Fruit fly (Drosophila melanogaster) whole organism, embryonic: ENCODE data around the gene alpha-Man-Ic.

Experiments used
- Antp ChIP-seq: fragments of 200-800 bp; sonication (Bioruptor generic); optimal IDR thresholded peaks from 3 replicates; lab custom pipeline; 2016; ENCODE audit warnings: missing biosample characterization, missing genetic modification characterization
- Asciz ChIP-seq: fragments of 200-800 bp; sonication (Bioruptor generic); optimal IDR thresholded peaks from 2 replicates; lab custom pipeline; 2017; ENCODE audit warnings: missing biosample characterization, mild to moderate bottlenecking, missing genetic modification characterization, missing genetic modification reagents
- C15 ChIP-seq: fragments of 200-800 bp; sonication (Bioruptor generic); IDR thresholded peaks from 3 replicates; pipeline ENCODE4 v1.3.6; 2022; ENCODE audit warnings: missing biosample characterization, missing genetic modification characterization
- CG1024 ChIP-seq: fragments of 200-800 bp; sonication (Bioruptor generic); IDR thresholded peaks from 2 replicates; pipeline ENCODE4 v1.3.6; 2022; ENCODE audit warnings: missing biosample characterization, missing genetic modification characterization
- CG10462 ChIP-seq: fragments of 200-800 bp; sonication (Bioruptor generic); optimal IDR thresholded peaks from 2 replicates; lab custom pipeline; 2016; ENCODE audit warnings: missing biosample characterization, missing genetic modification characterization
- CG12219 ChIP-seq: fragments of 200-800 bp; sonication (Bioruptor generic); optimal IDR thresholded peaks from 3 replicates; lab custom pipeline; 2018; ENCODE audit warnings: missing biosample characterization, mild to moderate bottlenecking, missing genetic modification characterization
- CG13424 ChIP-seq: fragments of 200-800 bp; sonication (Bioruptor generic); optimal IDR thresholded peaks from 2 replicates; lab custom pipeline; 2019; ENCODE audit warnings: missing biosample characterization, mild to moderate bottlenecking, missing genetic modification characterization, moderate library complexity
- CG15011 ChIP-seq: fragments of 200-800 bp; sonication (Bioruptor generic); optimal IDR thresholded peaks from 3 replicates; lab custom pipeline; 2018; ENCODE audit warnings: missing biosample characterization, mild to moderate bottlenecking, missing genetic modification characterization
- CG16779 ChIP-seq: fragments of 200-800 bp; sonication (Bioruptor generic); IDR thresholded peaks from 2 replicates; pipeline ENCODE4 v1.3.6; 2022; ENCODE audit warnings: missing biosample characterization, missing genetic modification characterization
- CG16813 ChIP-seq: fragments of 200-800 bp; sonication (Bioruptor generic); IDR thresholded peaks from 3 replicates; pipeline ENCODE4 v1.3.6; 2022; ENCODE audit warnings: missing biosample characterization, missing genetic modification characterization; ENCODE audit not compliant: partially characterized antibody
- CG17328 ChIP-seq: fragments of 200-800 bp; sonication (Bioruptor generic); IDR thresholded peaks from 2 replicates; pipeline ENCODE4 v1.3.6; 2022; ENCODE audit warnings: missing biosample characterization, missing genetic modification characterization
- CG17385 ChIP-seq: fragments of 200-800 bp; sonication (Bioruptor generic); optimal IDR thresholded peaks from 3 replicates; lab custom pipeline; 2018; ENCODE audit warnings: missing biosample characterization, mild to moderate bottlenecking, missing genetic modification characterization
- CG17802 ChIP-seq: fragments of 200-800 bp; sonication (Bioruptor generic); optimal IDR thresholded peaks from 2 replicates; lab custom pipeline; 2018; ENCODE audit warnings: missing biosample characterization, mild to moderate bottlenecking, missing genetic modification characterization, moderate library complexity
- CG30020 ChIP-seq: fragments of 200-800 bp; optimal IDR thresholded peaks from 2 replicates; lab custom pipeline; 2019; ENCODE audit warnings: missing biosample characterization, mild to moderate bottlenecking, missing genetic modification characterization, moderate library complexity
- CG30403 ChIP-seq: fragments of 200-800 bp; sonication (Bioruptor generic); optimal IDR thresholded peaks from 3 replicates; lab custom pipeline; 2016; ENCODE audit warnings: missing biosample characterization, missing genetic modification characterization
- CG3726 ChIP-seq: fragments of 200-800 bp; sonication (Bioruptor generic); IDR thresholded peaks from 3 replicates; pipeline ENCODE4, ENCODE4 v1.3.6; 2022; ENCODE audit warnings: missing biosample characterization, missing genetic modification characterization
- CG42726 ChIP-seq: fragments of 200-800 bp; sonication (Bioruptor generic); IDR thresholded peaks from 2 replicates; pipeline ENCODE4 v1.3.6; 2022; ENCODE audit warnings: missing biosample characterization, missing genetic modification characterization; ENCODE audit not compliant: partially characterized antibody
- CG6175 ChIP-seq: fragments of 200-800 bp; sonication (Bioruptor generic); IDR thresholded peaks from 3 replicates; pipeline ENCODE4 v1.3.6; 2022; ENCODE audit warnings: missing biosample characterization, missing genetic modification characterization
- CG6683 ChIP-seq: fragments of 200-800 bp; sonication (Bioruptor generic); optimal IDR thresholded peaks from 2 replicates; lab custom pipeline; 2017; ENCODE audit warnings: missing biosample characterization, mild to moderate bottlenecking, missing genetic modification characterization, missing genetic modification reagents
- CG7786 ChIP-seq: fragments of 200-800 bp; sonication (Bioruptor generic); optimal IDR thresholded peaks from 2 replicates; lab custom pipeline; 2016; ENCODE audit warnings: missing biosample characterization, missing genetic modification characterization
- CG8388 ChIP-seq: fragments of 200-800 bp; sonication (Bioruptor generic); optimal IDR thresholded peaks from 2 replicates; lab custom pipeline; 2019; ENCODE audit warnings: missing biosample characterization, mild to moderate bottlenecking, missing genetic modification characterization, moderate library complexity
- Camta ChIP-seq: fragments of 200-800 bp; sonication (Bioruptor generic); optimal IDR thresholded peaks from 2 replicates; lab custom pipeline; 2016; ENCODE audit warnings: missing biosample characterization, missing genetic modification characterization
- CoRest ChIP-seq: fragments of 200-800 bp; sonication (Bioruptor generic); optimal IDR thresholded peaks from 3 replicates; lab custom pipeline; 2018; ENCODE audit warnings: missing biosample characterization, mild to moderate bottlenecking, missing genetic modification characterization, moderate library complexity
- Dref ChIP-seq: fragments of 200-800 bp; sonication (Bioruptor generic); IDR thresholded peaks from 2 replicates; pipeline ENCODE4 v1.3.6; 2022; ENCODE audit warnings: missing biosample characterization, missing genetic modification characterization
- Hey ChIP-seq: fragments of 200-800 bp; sonication (Bioruptor generic); optimal IDR thresholded peaks from 3 replicates; lab custom pipeline; 2018; ENCODE audit warnings: missing biosample characterization, mild to moderate bottlenecking, missing genetic modification characterization
- Lim3 ChIP-seq: fragments of 200-800 bp; sonication (Bioruptor generic); IDR thresholded peaks from 2 replicates; pipeline ENCODE4 v1.3.6; 2022; ENCODE audit warnings: missing biosample characterization, missing genetic modification characterization
- NFAT ChIP-seq: fragments of 200-800 bp; sonication (Bioruptor generic); IDR thresholded peaks from 2 replicates; pipeline ENCODE4 v1.3.6; 2022; ENCODE audit warnings: missing biosample characterization, missing genetic modification characterization
- Sin3A ChIP-seq: fragments of >200 bp; optimal IDR thresholded peaks from 2 replicates; lab custom pipeline; 2018
- Xbp1 ChIP-seq: fragments of 200-800 bp; sonication (Bioruptor generic); optimal IDR thresholded peaks from 3 replicates; lab custom pipeline; 2016; ENCODE audit warnings: missing biosample characterization, mild to moderate bottlenecking, missing genetic modification characterization
- al ChIP-seq: fragments of 200-800 bp; sonication (Bioruptor generic); IDR thresholded peaks from 2 replicates; pipeline ENCODE4 v1.3.6; 2022; ENCODE audit warnings: missing biosample characterization, missing genetic modification characterization
- amos ChIP-seq: fragments of 200-800 bp; sonication (Bioruptor generic); IDR thresholded peaks from 2 replicates; pipeline ENCODE4 v1.3.6; 2022; ENCODE audit warnings: missing biosample characterization, missing genetic modification characterization; ENCODE audit not compliant: partially characterized antibody
- ara ChIP-seq: fragments of 200-800 bp; sonication (Bioruptor generic); IDR thresholded peaks from 2 replicates; pipeline ENCODE4 v1.3.6; 2022; ENCODE audit warnings: missing biosample characterization, missing genetic modification characterization
- bbx ChIP-seq: fragments of 200-800 bp; sonication (Bioruptor generic); IDR thresholded peaks from 2 replicates; pipeline ENCODE4 v1.3.6; 2022; ENCODE audit warnings: missing biosample characterization, missing genetic modification characterization; ENCODE audit not compliant: partially characterized antibody
- cad ChIP-seq: fragments of >200 bp; optimal IDR thresholded peaks from 2 replicates; lab custom pipeline; 2017; ENCODE audit warnings: missing biosample characterization, missing genetic modification characterization
- cg ChIP-seq: fragments of 200-800 bp; sonication (Bioruptor generic); optimal IDR thresholded peaks from 3 replicates; lab custom pipeline; 2019; ENCODE audit warnings: missing biosample characterization, mild to moderate bottlenecking, missing genetic modification characterization, moderate library complexity
- chm ChIP-seq: fragments of 200-800 bp; sonication (Bioruptor generic); IDR thresholded peaks from 2 replicates; pipeline ENCODE4 v1.3.6; 2022; ENCODE audit warnings: missing biosample characterization, missing genetic modification characterization
- chn ChIP-seq: fragments of 200-800 bp; sonication (Bioruptor generic); optimal IDR thresholded peaks from 2 replicates; lab custom pipeline; 2016; ENCODE audit warnings: missing biosample characterization, missing genetic modification characterization
- crc ChIP-seq: fragments of 200-800 bp; sonication (Bioruptor generic); optimal IDR thresholded peaks from 2 replicates; lab custom pipeline; 2016; ENCODE audit warnings: missing biosample characterization, missing genetic modification characterization
- dpn ChIP-seq, 2 experiments: fragments of 200-800 bp; sonication (Bioruptor generic); optimal IDR thresholded peaks; 3 replicates each; lab custom pipeline; 2016; ENCODE audit warnings: missing biosample characterization in 2 of 2, missing genetic modification characterization in 2 of 2
- esg ChIP-seq: fragments of 200-800 bp; sonication (Bioruptor generic); conservative IDR thresholded peaks from 2 replicates; pipeline ENCODE4 v1.3.6; 2022; ENCODE audit warnings: missing biosample characterization, missing genetic modification characterization
- exex ChIP-seq: fragments of 200-800 bp; sonication (Bioruptor generic); optimal IDR thresholded peaks from 4 replicates; lab custom pipeline; 2018; ENCODE audit warnings: missing biosample characterization, mild to moderate bottlenecking, missing genetic modification characterization, moderate library complexity
- gfzf ChIP-seq: fragments of 200-800 bp; sonication (Bioruptor generic); optimal IDR thresholded peaks from 2 replicates; lab custom pipeline; 2016; ENCODE audit warnings: missing biosample characterization, mild to moderate bottlenecking, missing genetic modification characterization, moderate library complexity
- hkb ChIP-seq, 2 experiments: fragments of 200-800 bp in 1 of 2; fragments of >200 bp in 1 of 2; sonication (Bioruptor generic) in 1 of 2; IDR thresholded peaks in 1 of 2; optimal IDR thresholded peaks in 1 of 2; 2 replicates each; pipeline versions ENCODE4 v1.3.6 to Lab custom; 2017 to 2022; ENCODE audit warnings: missing biosample characterization in 1 of 2, missing genetic modification characterization in 1 of 2
- ind ChIP-seq: fragments of 200-800 bp; sonication (Bioruptor generic); optimal IDR thresholded peaks from 3 replicates; lab custom pipeline; 2016; ENCODE audit warnings: missing biosample characterization, missing genetic modification characterization
- kay ChIP-seq: fragments of 200-800 bp; sonication (Bioruptor generic); optimal IDR thresholded peaks from 2 replicates; lab custom pipeline; 2016; ENCODE audit warnings: missing biosample characterization, missing genetic modification characterization
- pan ChIP-seq, 4 experiments: fragments of >200 bp in 3 of 4; fragments of 200-800 bp in 1 of 4; sonication (Bioruptor generic) in 1 of 4; optimal IDR thresholded peaks in 3 of 4; IDR thresholded peaks in 1 of 4; 2 replicates each; pipeline versions ENCODE4 v1.3.6 to Lab custom; 2017 to 2022; ENCODE audit warnings: missing biosample characterization in 2 of 4, missing genetic modification characterization in 2 of 4, mixed read lengths in 1 of 4
- peb ChIP-seq: fragments of 200-800 bp; sonication (Bioruptor generic); IDR thresholded peaks from 2 replicates; pipeline ENCODE4 v1.3.6; 2022; ENCODE audit warnings: missing biosample characterization, missing genetic modification characterization
- sens-2 ChIP-seq: fragments of 200-800 bp; sonication (Bioruptor generic); IDR thresholded peaks from 2 replicates; pipeline ENCODE4 v1.3.6; 2022; ENCODE audit warnings: missing biosample characterization, missing genetic modification characterization
- ttk ChIP-seq: fragments of 200-800 bp; sonication (Bioruptor generic); IDR thresholded peaks from 2 replicates; pipeline ENCODE4 v2.1.2; 2022; ENCODE audit warnings: missing biosample characterization, missing genetic modification characterization
- z ChIP-seq: fragments of 200-800 bp; sonication (Bioruptor generic); IDR thresholded peaks from 3 replicates; pipeline ENCODE4 v1.3.6; 2022; ENCODE audit warnings: missing biosample characterization, missing genetic modification characterization
- zen ChIP-seq: fragments of 200-800 bp; sonication (Bioruptor generic); optimal IDR thresholded peaks from 3 replicates; lab custom pipeline; 2018; ENCODE audit warnings: missing biosample characterization, mild to moderate bottlenecking, missing genetic modification characterization, moderate library complexity

Gene alpha-Man-Ic

dm6 chr3R:29903775-29904356 is 26.3 kb downstream of the alpha-Man-Ic start, which contains the start of gene CG15517:
Gene CG15517, minus strand, starts transcription at chr3R:29903825.
- no peak for TF ChIP-seq Antp (GFP tag; lab: Kevin White, UChicago)
- TF ChIP-seq Hey (tag; lab: Kevin White, UChicago): no peak
- no peak for TF ChIP-seq CG30020
- TF ChIP-seq CG17328 (GFP tag; lab: Robert Waterston, UW): no peak
- TF ChIP-seq NFAT: no peak
- no peak for TF ChIP-seq CG3726 (GFP tag; lab: Robert Waterston, UW)
- TF ChIP-seq ttk (GFP tag; lab: Robert Waterston, UW): no peak
- TF ChIP-seq CG16813 (GFP tag; lab: Robert Waterston, UW): peak; percentile 58
- TF ChIP-seq zen (tag; lab: Kevin White, UChicago): peak; percentile 35
- TF ChIP-seq CG16779 (GFP tag; lab: Robert Waterston, UW): no peak
- TF ChIP-seq gfzf (GFP tag; lab: Kevin White, UChicago): no peak
- TF ChIP-seq sens-2 (GFP tag; lab: Robert Waterston, UW): no peak
- TF ChIP-seq hkb (optimal IDR thresholded peaks at IDR 0.05; lab: Kevin White, UChicago): no peak
- no peak for TF ChIP-seq hkb (GFP tag; IDR thresholded peaks at IDR 0.05; lab: Robert Waterston, UW)
- no peak for TF ChIP-seq CG1024
- TF ChIP-seq peb: no peak
- no peak for TF ChIP-seq chn (GFP tag; lab: Kevin White, UChicago)
- TF ChIP-seq CG6683 (GFP tag; lab: Kevin White, UChicago): no peak
- no peak for TF ChIP-seq Asciz (GFP tag; lab: Kevin White, UChicago)
- no peak for TF ChIP-seq ara
- TF ChIP-seq CG12219 (GFP tag; lab: Kevin White, UChicago): no peak
- peak; percentile 67; the same call in 1 of the 2 replicates for TF ChIP-seq amos
- no peak for TF ChIP-seq CG15011
- TF ChIP-seq CG42726 (GFP tag; lab: Robert Waterston, UW): peak; percentile 61
- no peak for TF ChIP-seq z
- TF ChIP-seq bbx (GFP tag; lab: Robert Waterston, UW): no peak
- no peak for TF ChIP-seq CG8388 (GFP tag; lab: Kevin White, UChicago)
- no peak for TF ChIP-seq al
- TF ChIP-seq CG6175 (GFP tag; lab: Robert Waterston, UW): no peak
- TF ChIP-seq CG10462 (GFP tag; lab: Kevin White, UChicago): no peak
- no peak for TF ChIP-seq dpn (GFP tag; optimal IDR thresholded peaks at IDR 0.05; lab: Kevin White, UChicago)
- peak; percentile 45 for TF ChIP-seq CoRest (tag; lab: Kevin White, UChicago)
- TF ChIP-seq kay (GFP tag; lab: Kevin White, UChicago): no peak
- TF ChIP-seq Lim3 (GFP tag; lab: Robert Waterston, UW): no peak
- no peak for TF ChIP-seq CG7786 (GFP tag; lab: Kevin White, UChicago)
- TF ChIP-seq Camta (GFP tag; lab: Kevin White, UChicago): no peak
- TF ChIP-seq pan (optimal IDR thresholded peaks at IDR 0.05; lab: Kevin White, UChicago): no peak
- TF ChIP-seq pan (GFP tag; optimal IDR thresholded peaks at IDR 0.05 in 1 of 2, IDR thresholded peaks at IDR 0.05 in 1 of 2): no peak
- no peak for TF ChIP-seq CG17385 (GFP tag; lab: Kevin White, UChicago)
- TF ChIP-seq CG30403 (GFP tag; lab: Kevin White, UChicago): peak; percentile 9
- TF ChIP-seq CG17802 (tag; lab: Kevin White, UChicago): no peak
- TF ChIP-seq Xbp1: peak; percentile 20
- TF ChIP-seq exex (tag; lab: Kevin White, UChicago): no peak
- TF ChIP-seq cg (GFP tag; lab: Kevin White, UChicago): peak; percentile 2
- no peak for TF ChIP-seq cad
- TF ChIP-seq chm: no peak
- TF ChIP-seq esg (GFP tag; lab: Robert Waterston, UW): no peak
- no peak for TF ChIP-seq crc
- TF ChIP-seq CG13424: peak; percentile 4
- TF ChIP-seq Dref (GFP tag; lab: Robert Waterston, UW): no peak
- TF ChIP-seq Sin3A: no peak
- no peak for TF ChIP-seq ind (GFP tag; lab: Kevin White, UChicago)
- TF ChIP-seq C15 (GFP tag; lab: Robert Waterston, UW): no peak
